Worm (Caenorhabditis elegans): ENCODE data around the gene srt-6.

Gene srt-6

DNA sequence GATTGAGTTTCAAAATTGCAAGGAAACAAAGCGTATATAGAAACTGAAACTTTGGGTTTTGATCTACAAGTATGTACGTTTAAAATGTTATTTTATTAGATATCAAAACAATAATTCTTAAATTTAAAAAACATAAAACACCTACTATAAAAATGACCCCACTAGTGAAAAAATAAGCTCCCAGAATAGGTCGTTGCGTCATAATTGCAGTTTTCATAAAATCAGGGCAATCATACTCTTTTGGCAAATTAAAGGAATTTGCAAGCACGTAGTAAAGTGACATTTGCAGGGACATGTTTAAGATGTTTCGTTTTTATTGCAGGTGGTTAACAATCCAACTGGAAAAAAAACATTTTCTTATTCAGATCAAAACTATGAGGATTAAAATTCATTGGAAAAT lies at the start of gene srt-6:
Gene srt-6, minus strand, starts transcription at position 295 of the 400 bp plus-strand sequence.
- TF ChIP-seq elt-1 (tag; optimal IDR thresholded peaks at IDR 0.05) = no peak
- TF ChIP-seq nhr-237 (tag; optimal IDR thresholded peaks at IDR 0.05) = no peak
- TF ChIP-seq elt-2 (tag; optimal IDR thresholded peaks at IDR 0.05) = no peak
- TF ChIP-seq aly-2 (tag; optimal IDR thresholded peaks at IDR 0.05) = no peak
- no peak for TF ChIP-seq hmg-11 (tag; optimal IDR thresholded peaks at IDR 0.05)
- no peak for TF ChIP-seq sea-2 (GFP tag; optimal IDR thresholded peaks at IDR 0.05)
- no peak for TF ChIP-seq nhr-25 (tag; optimal IDR thresholded peaks at IDR 0.05)
- no peak for TF ChIP-seq nfya-1 (tag; optimal IDR thresholded peaks at IDR 0.05; ENCODE audit: insufficient read depth)
- no peak for TF ChIP-seq fkh-2 (tag; optimal IDR thresholded peaks at IDR 0.05)
- no peak for TF ChIP-seq nhr-23 (tag; optimal IDR thresholded peaks at IDR 0.05)
- no peak for TF ChIP-seq ama-1 (optimal IDR thresholded peaks at IDR 0.05)
- no peak for TF ChIP-seq lin-39 (tag; optimal IDR thresholded peaks at IDR 0.05)
- no peak for TF ChIP-seq ceh-82 (tag; optimal IDR thresholded peaks at IDR 0.05)
- TF ChIP-seq nhr-12 (tag; optimal IDR thresholded peaks at IDR 0.05) = no peak
- TF ChIP-seq pqm-1 (tag; optimal IDR thresholded peaks at IDR 0.05) = no peak
- no peak for TF ChIP-seq nhr-28 (tag; optimal IDR thresholded peaks at IDR 0.05)
- no peak for TF ChIP-seq R02D3.7 (tag; optimal IDR thresholded peaks at IDR 0.05)
- no peak for TF ChIP-seq ztf-4 (tag; optimal IDR thresholded peaks at IDR 0.05)
- no peak for TF ChIP-seq eor-1 (tag; optimal IDR thresholded peaks at IDR 0.05)

DNA sequence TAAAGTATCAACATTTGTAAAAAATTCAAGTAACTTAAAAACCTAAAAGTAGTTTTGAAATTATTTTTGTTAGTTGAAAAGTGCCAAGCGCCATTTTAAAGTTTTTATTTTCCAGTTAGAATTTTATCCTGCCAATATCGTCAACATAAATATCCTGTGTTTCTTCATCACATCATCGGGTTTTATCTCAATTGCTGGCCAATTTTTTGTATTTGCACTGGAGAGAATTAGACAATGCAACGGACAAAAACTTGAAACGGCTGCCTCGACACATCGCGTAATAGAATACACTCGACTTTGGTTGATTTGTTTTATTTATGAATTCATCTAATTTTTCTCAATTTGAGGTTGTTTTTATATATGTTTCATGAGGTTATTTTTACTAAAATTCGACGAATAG lies 46.4 kb upstream of the srt-6 start, which contains the start of gene F25E5.2:
Gene F25E5.2, plus strand, starts transcription at position 301 of the 400 bp plus-strand sequence.
- TF ChIP-seq ceh-28 (tag; optimal IDR thresholded peaks at IDR 0.05) = no peak
- TF ChIP-seq elt-1 (tag; optimal IDR thresholded peaks at IDR 0.05) = no peak
- TF ChIP-seq nhr-11 (tag; optimal IDR thresholded peaks at IDR 0.05) = no peak
- no peak for TF ChIP-seq lin-39 (tag; optimal IDR thresholded peaks at IDR 0.05)
- no peak for TF ChIP-seq zag-1 (tag; optimal IDR thresholded peaks at IDR 0.05)
- TF ChIP-seq eor-1 (tag; optimal IDR thresholded peaks at IDR 0.05) = no peak

DNA sequence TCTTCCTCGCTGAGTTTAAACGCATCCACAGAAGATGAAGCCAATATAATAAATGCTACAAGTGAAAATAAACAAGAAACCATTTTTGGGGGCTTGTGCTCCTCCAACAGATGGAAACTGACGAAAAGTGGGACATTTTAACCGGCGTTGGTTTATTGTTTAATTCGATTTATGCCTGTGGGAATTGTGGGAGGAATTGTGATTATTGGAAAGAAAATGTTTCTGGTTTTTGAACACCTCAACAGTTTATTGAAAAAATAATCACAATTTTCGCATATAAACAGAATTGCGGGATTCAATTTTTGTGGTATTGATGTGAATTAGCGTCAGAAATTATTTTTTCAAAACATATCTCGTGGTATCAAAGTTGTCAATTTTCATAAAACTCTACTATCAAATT lies 45.6 kb upstream of the srt-6 start, which contains the start of gene try-8:
Gene try-8, minus strand, starts transcription at position 101 of the 400 bp plus-strand sequence.
- TF ChIP-seq daf-12 (tag; optimal IDR thresholded peaks at IDR 0.05) (no peak), nhr-237 (tag; optimal IDR thresholded peaks at IDR 0.05) (no peak), elt-2 (tag; optimal IDR thresholded peaks at IDR 0.05) (no peak), nhr-76 (tag; optimal IDR thresholded peaks at IDR 0.05) (no peak), tbx-2 (tag; optimal IDR thresholded peaks at IDR 0.05) (no peak), R02D3.7 (tag; optimal IDR thresholded peaks at IDR 0.05) (no peak), nhr-11 (tag; optimal IDR thresholded peaks at IDR 0.05) (no peak), sea-2 (GFP tag; optimal IDR thresholded peaks at IDR 0.05) (no peak), mdl-1 (tag; optimal IDR thresholded peaks at IDR 0.05) (no peak)

DNA sequence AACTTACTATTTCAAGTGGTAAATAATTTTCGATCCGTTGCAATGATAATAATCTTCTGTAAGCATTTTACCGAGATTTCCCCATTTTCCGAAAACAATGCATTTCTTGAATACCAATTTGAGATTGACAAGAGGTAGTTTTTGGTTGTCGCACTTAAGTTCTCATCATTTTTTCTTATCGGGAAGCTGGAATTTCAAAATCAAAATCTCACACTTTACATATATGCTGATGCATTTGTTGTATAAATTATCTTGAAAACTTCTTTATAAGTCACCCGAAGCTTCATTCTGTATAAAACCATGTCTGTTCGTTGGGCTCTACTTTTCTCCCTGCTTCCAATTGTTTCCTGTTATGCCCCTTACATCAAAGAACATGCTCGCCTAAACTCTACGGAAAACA lies 42.8 kb upstream of the srt-6 start, which contains the start of gene try-11:
Gene try-11, plus strand, starts transcription at position 301 of the 400 bp plus-strand sequence.
- TF ChIP-seq fkh-10 (GFP tag; optimal IDR thresholded peaks at IDR 0.05) (no peak), skn-1 (tag; optimal IDR thresholded peaks at IDR 0.05) (no peak), ztf-4 (tag; optimal IDR thresholded peaks at IDR 0.05) (no peak), pqm-1 (tag; optimal IDR thresholded peaks at IDR 0.05) (no peak), ceh-82 (tag; optimal IDR thresholded peaks at IDR 0.05) (no peak)

DNA sequence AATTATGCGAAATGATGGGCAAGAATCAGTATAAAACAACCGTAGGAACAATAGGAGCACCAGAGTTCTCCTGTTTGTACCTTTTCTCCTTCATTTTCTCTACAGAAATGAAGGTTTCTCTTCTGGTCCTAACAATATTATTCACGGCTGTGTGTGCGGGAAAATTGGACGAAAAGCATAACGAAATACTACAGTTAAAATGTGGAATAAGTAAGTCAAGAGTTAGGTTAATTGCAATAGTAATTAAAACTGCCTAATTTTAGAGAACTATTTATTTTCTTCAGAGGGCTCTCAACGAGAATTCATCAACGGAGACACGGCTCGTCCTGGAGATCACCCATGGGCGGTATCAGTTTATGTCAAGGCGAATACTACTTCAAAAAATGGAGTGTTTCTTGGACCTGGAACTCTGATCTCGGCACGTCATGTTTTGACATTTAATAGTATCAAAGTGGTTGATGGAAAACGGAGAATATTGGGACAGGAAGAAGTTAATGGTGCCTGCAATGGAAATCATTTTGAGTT lies 40.8 kb upstream of the srt-6 start, which contains the start of gene try-12:
Gene try-12, plus strand, starts transcription at position 51 of the 525 bp plus-strand sequence.
- TF ChIP-seq pqm-1 (tag; optimal IDR thresholded peaks at IDR 0.05) (no peak), mdl-1 (tag; optimal IDR thresholded peaks at IDR 0.05) (no peak), elt-3 (tag; optimal IDR thresholded peaks at IDR 0.05) (no peak)

DNA sequence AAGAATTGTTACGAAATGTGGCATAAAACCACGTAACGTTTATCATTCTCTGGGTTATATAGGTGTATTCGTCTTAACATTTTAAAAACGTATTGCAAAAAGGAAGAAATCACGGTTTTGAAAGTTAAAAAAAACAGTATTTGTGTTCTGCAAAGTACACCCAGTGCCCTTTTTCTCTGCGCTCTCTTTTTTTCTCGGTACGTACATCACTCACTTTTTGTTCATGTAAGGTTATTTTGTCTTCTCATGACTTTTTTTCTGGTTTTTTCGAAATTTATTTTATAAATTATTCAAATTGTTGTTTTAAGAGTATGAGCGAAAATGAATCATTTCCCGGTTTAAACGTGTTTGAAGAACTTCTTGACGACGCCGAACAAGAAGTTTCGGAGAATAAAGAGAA lies 38.4 kb upstream of the srt-6 start, which contains the start of gene F25E5.5:
Gene F25E5.5, plus strand, starts transcription at position 301 of the 400 bp plus-strand sequence.
- no peak for TF ChIP-seq jun-1 (tag; optimal IDR thresholded peaks at IDR 0.05)
- TF ChIP-seq nfya-1 (tag; optimal IDR thresholded peaks at IDR 0.05; ENCODE audit: insufficient read depth) = no peak
- no peak for TF ChIP-seq pqm-1 (tag; optimal IDR thresholded peaks at IDR 0.05)
- no peak for TF ChIP-seq ceh-28 (tag; optimal IDR thresholded peaks at IDR 0.05)
- no peak for TF ChIP-seq ztf-4 (tag; optimal IDR thresholded peaks at IDR 0.05)
- no peak for TF ChIP-seq nhr-43 (tag; optimal IDR thresholded peaks at IDR 0.05; ENCODE audit: poor library complexity, severe bottlenecking)
